Fruit fly (Drosophila melanogaster) whole organism, larva: ENCODE results near the gene CG31274.
"Not testable (repeated sequence)": the region's sequence is repeated elsewhere in the genome, so short reads cannot be mapped to it uniquely, and the experiment has no call there.

ENCODE experiments used
- noc ChIP-seq: fragments of 200-800 bp; sonication (Bioruptor generic); optimal IDR thresholded peaks from 3 replicates; lab custom pipeline; 2019; ENCODE audit warnings: missing biosample characterization, mild to moderate bottlenecking, missing genetic modification characterization, moderate library complexity

Gene CG31274

dm6 chr3R:16992716-16993115 is at the start of gene CG31274:
Gene CG31274, plus strand, starts transcription at chr3R:16993016.
- TF ChIP-seq noc (tag; lab: Kevin White, UChicago) = not testable (repeated sequence)

dm6 chr3R:16944267-16944666 is 48.5 kb upstream of the CG31274 start:
- no peak for TF ChIP-seq noc (tag; lab: Kevin White, UChicago)

- no peak for TF ChIP-seq noc (tag; lab: Kevin White, UChicago)
Observed at dm6 chr3R:16948667-16949066, 44.1 kb upstream of the CG31274 start.

dm6 chr3R:16951374-16951773 is 41.4 kb upstream of the CG31274 start:
- TF ChIP-seq noc (tag; lab: Kevin White, UChicago) = no peak

dm6 chr3R:16954423-16954822 is 38.4 kb upstream of the CG31274 start:
- TF ChIP-seq noc (tag; lab: Kevin White, UChicago) = no peak

dm6 chr3R:16957759-16958536 is 34.9 kb upstream of the CG31274 start:
- peak; percentile 32 for TF ChIP-seq noc (tag; lab: Kevin White, UChicago)

- TF ChIP-seq noc (tag; lab: Kevin White, UChicago) = no peak
Observed at dm6 chr3R:16960219-16960618, 32.6 kb upstream of the CG31274 start.

dm6 chr3R:16962303-16962702 is 30.5 kb upstream of the CG31274 start:
- no peak for TF ChIP-seq noc (tag; lab: Kevin White, UChicago)

- TF ChIP-seq noc (tag; lab: Kevin White, UChicago) = no peak
Observed at dm6 chr3R:16969361-16970355, 23.2 kb upstream of the CG31274 start.

dm6 chr3R:16972136-16972535 is 20.7 kb upstream of the CG31274 start, which contains the start of gene Abd-B:
Gene Abd-B, minus strand, starts transcription at chr3R:16972236.
- TF ChIP-seq noc (tag; lab: Kevin White, UChicago) = no peak

- no peak for TF ChIP-seq noc (tag; lab: Kevin White, UChicago)
Observed at dm6 chr3R:16972575-16972974, 20.2 kb upstream of the CG31274 start.

- TF ChIP-seq noc (tag; lab: Kevin White, UChicago) = no peak
Observed at dm6 chr3R:16974904-16975303, 17.9 kb upstream of the CG31274 start, which contains the start of gene VhaM9.7-d. Gene VhaM9.7-d, plus strand, starts transcription at chr3R:16975204.

dm6 chr3R:16977745-16978305 is 15.0 kb upstream of the CG31274 start, which contains the start of gene Actn3:
Gene Actn3, minus strand, starts transcription at chr3R:16977795.
- no peak for TF ChIP-seq noc (tag; lab: Kevin White, UChicago)

dm6 chr3R:16980958-16981623 is 11.7 kb upstream of the CG31274 start:
- no peak for TF ChIP-seq noc (tag; lab: Kevin White, UChicago)

- TF ChIP-seq noc (tag; lab: Kevin White, UChicago) = peak; percentile 86
Observed at dm6 chr3R:16982108-16982707, 10.6 kb upstream of the CG31274 start, which contains the start of gene AhcyL2. Gene AhcyL2, minus strand, starts transcription at chr3R:16982158.
